Fruit fly (Drosophila melanogaster): Measurements from ENCODE around the gene CG10041.

CG10041 gene

dm6 chr3R:12315455-12315854 is 36.4 kb downstream of the CG10041 start:
- no peak for TF ChIP-seq CG10348 (GFP tag; IDR thresholded peaks at IDR 0.05)
- peak; percentile 83 for TF ChIP-seq CG14655 (GFP tag; optimal IDR thresholded peaks at IDR 0.05)
- TF ChIP-seq Snoo (tag; optimal IDR thresholded peaks at IDR 0.05) = no peak
- TF ChIP-seq Ets98B (GFP tag; IDR thresholded peaks at IDR 0.05) = no peak; the same call in 1 of the 2 replicates
- no peak for TF ChIP-seq CG32121 (GFP tag; IDR thresholded peaks at IDR 0.05)
- TF ChIP-seq CG9948 (tag; optimal IDR thresholded peaks at IDR 0.05) = peak; percentile 38
- peak; percentile 21 for TF ChIP-seq CG8159 (tag; optimal IDR thresholded peaks at IDR 0.05)
- TF ChIP-seq CG15710 (tag; optimal IDR thresholded peaks at IDR 0.05) = no peak
- no peak for TF ChIP-seq EcR (GFP tag; optimal IDR thresholded peaks at IDR 0.05)
- TF ChIP-seq CG34367 (tag; optimal IDR thresholded peaks at IDR 0.05) = no peak
- TF ChIP-seq fd96Ca (GFP tag; IDR thresholded peaks at IDR 0.05) = 0 out of 3 replicates have a peak, but pooled peaks have one; percentile 46
- TF ChIP-seq CG4496 (GFP tag; IDR thresholded peaks at IDR 0.05) = no peak
- TF ChIP-seq CG12605 (GFP tag; IDR thresholded peaks at IDR 0.05) = peak; percentile 38; the same call in 1 of the 2 replicates
- TF ChIP-seq rn (GFP tag; IDR thresholded peaks at IDR 0.05) = no peak
- peak; percentile 37 for TF ChIP-seq CG17806 (tag; optimal IDR thresholded peaks at IDR 0.05)
- TF ChIP-seq CG8301 (tag; optimal IDR thresholded peaks at IDR 0.05) = peak; percentile 68
- no peak for TF ChIP-seq Pif1A (GFP tag; optimal IDR thresholded peaks at IDR 0.05)
- TF ChIP-seq CG13204 (GFP tag; optimal IDR thresholded peaks at IDR 0.05) = no peak
- no peak for TF ChIP-seq gl (tag; optimal IDR thresholded peaks at IDR 0.05)
- peak; percentile 6 for TF ChIP-seq Pif1B (GFP tag; optimal IDR thresholded peaks at IDR 0.05)
- TF ChIP-seq D1 (tag; optimal IDR thresholded peaks at IDR 0.05) = no peak

- peak; percentile 86 for TF ChIP-seq CG17806 (tag; optimal IDR thresholded peaks at IDR 0.05)
- peak; percentile 70 for TF ChIP-seq Pif1B (GFP tag; optimal IDR thresholded peaks at IDR 0.05)
- peak; percentile 88 for TF ChIP-seq CG8159 (tag; optimal IDR thresholded peaks at IDR 0.05)
- peak; percentile 37; the same call in 1 of the 3 replicates for TF ChIP-seq fd96Ca (GFP tag; IDR thresholded peaks at IDR 0.05)
- peak; percentile 75 for TF ChIP-seq CG34367 (tag; optimal IDR thresholded peaks at IDR 0.05)
- peak; percentile 79 for TF ChIP-seq CG15710 (tag; optimal IDR thresholded peaks at IDR 0.05)
- peak; percentile 77 for TF ChIP-seq Snoo (tag; optimal IDR thresholded peaks at IDR 0.05)
- peak; percentile 72 for TF ChIP-seq gl (tag; optimal IDR thresholded peaks at IDR 0.05)
- peak; percentile 45 for TF ChIP-seq CG8301 (tag; optimal IDR thresholded peaks at IDR 0.05)
- TF ChIP-seq CG32121 (GFP tag; IDR thresholded peaks at IDR 0.05) = no peak
- peak; percentile 14; the same call in 1 of the 2 replicates for TF ChIP-seq CG12605 (GFP tag; IDR thresholded peaks at IDR 0.05)
- no peak for TF ChIP-seq CG10348 (GFP tag; IDR thresholded peaks at IDR 0.05)
- no peak for TF ChIP-seq Ets98B (GFP tag; IDR thresholded peaks at IDR 0.05)
- peak; percentile 46 for TF ChIP-seq D1 (tag; optimal IDR thresholded peaks at IDR 0.05)
- peak; percentile 56 for TF ChIP-seq Pif1A (GFP tag; optimal IDR thresholded peaks at IDR 0.05)
- no peak for TF ChIP-seq rn (GFP tag; IDR thresholded peaks at IDR 0.05)
- peak; percentile 36 for TF ChIP-seq CG13204 (GFP tag; optimal IDR thresholded peaks at IDR 0.05)
- no peak for TF ChIP-seq EcR (GFP tag; optimal IDR thresholded peaks at IDR 0.05)
- TF ChIP-seq CG4496 (GFP tag; IDR thresholded peaks at IDR 0.05) = peak; percentile 59; the same call in 2 of the 3 replicates
- TF ChIP-seq CG14655 (GFP tag; optimal IDR thresholded peaks at IDR 0.05) = peak; percentile 71
- TF ChIP-seq CG9948 (tag; optimal IDR thresholded peaks at IDR 0.05) = peak; percentile 85
Observed at dm6 chr3R:12314236-12314635, 37.7 kb downstream of the CG10041 start.

- no peak for TF ChIP-seq CG10348 (GFP tag; IDR thresholded peaks at IDR 0.05)
- TF ChIP-seq CG8301 (tag; optimal IDR thresholded peaks at IDR 0.05) = no peak
- TF ChIP-seq D1 (tag; optimal IDR thresholded peaks at IDR 0.05) = no peak
- TF ChIP-seq Pif1A (GFP tag; optimal IDR thresholded peaks at IDR 0.05) = no peak
Observed at dm6 chr3R:12311053-12311452, 40.9 kb downstream of the CG10041 start, which contains the start of gene CG4066. CG4066 (plus strand) TSS chr3R:12311353.

- no peak for TF ChIP-seq CG12605 (GFP tag; IDR thresholded peaks at IDR 0.05)
- TF ChIP-seq fd96Ca (GFP tag; IDR thresholded peaks at IDR 0.05) = no peak
Observed at dm6 chr3R:12307569-12307968, 44.3 kb downstream of the CG10041 start.

dm6 chr3R:12302915-12303314 is 49.0 kb downstream of the CG10041 start:
- TF ChIP-seq D1 (tag; optimal IDR thresholded peaks at IDR 0.05) = no peak
- no peak for TF ChIP-seq CG15710 (tag; optimal IDR thresholded peaks at IDR 0.05)
- no peak for TF ChIP-seq CG32121 (GFP tag; IDR thresholded peaks at IDR 0.05)
- no peak for TF ChIP-seq gl (tag; optimal IDR thresholded peaks at IDR 0.05)
- no peak for TF ChIP-seq Pif1B (GFP tag; optimal IDR thresholded peaks at IDR 0.05)

dm6 chr3R:12301528-12301927 is 50.4 kb downstream of the CG10041 start:
- TF ChIP-seq CG32121 (GFP tag; IDR thresholded peaks at IDR 0.05) (no peak), CG10348 (GFP tag; IDR thresholded peaks at IDR 0.05) (no peak), CG12605 (GFP tag; IDR thresholded peaks at IDR 0.05) (no peak), CG17806 (tag; optimal IDR thresholded peaks at IDR 0.05) (no peak), CG14655 (GFP tag; optimal IDR thresholded peaks at IDR 0.05) (no peak), D1 (tag; optimal IDR thresholded peaks at IDR 0.05) (no peak), Snoo (tag; optimal IDR thresholded peaks at IDR 0.05) (no peak), Pif1A (GFP tag; optimal IDR thresholded peaks at IDR 0.05) (no peak), CG9948 (tag; optimal IDR thresholded peaks at IDR 0.05) (no peak), CG13204 (GFP tag; optimal IDR thresholded peaks at IDR 0.05) (no peak), Ets98B (GFP tag; IDR thresholded peaks at IDR 0.05) (no peak), CG15710 (tag; optimal IDR thresholded peaks at IDR 0.05) (no peak), Pif1B (GFP tag; optimal IDR thresholded peaks at IDR 0.05) (no peak), CG8301 (tag; optimal IDR thresholded peaks at IDR 0.05) (no peak), EcR (GFP tag; optimal IDR thresholded peaks at IDR 0.05) (no peak), CG4496 (GFP tag; IDR thresholded peaks at IDR 0.05) (no peak), fd96Ca (GFP tag; IDR thresholded peaks at IDR 0.05) (no peak), rn (GFP tag; IDR thresholded peaks at IDR 0.05) (no peak), CG34367 (tag; optimal IDR thresholded peaks at IDR 0.05) (no peak), gl (tag; optimal IDR thresholded peaks at IDR 0.05) (no peak)

Data from whole organism, pupa.